Worm (Caenorhabditis elegans) whole organism, L2 larva: ENCODE data around the gene C04E7.1.

Experiments
- C34F6.9 ChIP-seq: fragments of 150-350 bp; optimal IDR thresholded peaks from 2 replicates; lab custom pipeline; 2014; ENCODE audit warnings: missing biosample characterization, missing genetic modification characterization
- F13H6.1 ChIP-seq: sonication (generic microtip); optimal IDR thresholded peaks from 2 replicates; lab custom pipeline; 2016; ENCODE audit warnings: missing genetic modification characterization, missing compliant biosample characterization
- R02D3.7 ChIP-seq: fragments of 150-350 bp; optimal IDR thresholded peaks from 2 replicates; lab custom pipeline; 2014; ENCODE audit warnings: missing biosample characterization, missing genetic modification characterization
- Y55F3AM.14 ChIP-seq: fragments of 200-800 bp; sonication (Bioruptor generic); optimal IDR thresholded peaks from 2 replicates; lab custom pipeline; 2018; ENCODE audit warnings: mild to moderate bottlenecking, missing genetic modification characterization, missing compliant biosample characterization
- ZK546.5 ChIP-seq: sonication (generic microtip); optimal IDR thresholded peaks from 2 replicates; lab custom pipeline; 2017; ENCODE audit warnings: missing biosample characterization, missing genetic modification characterization
- alr-1 ChIP-seq: fragments of 150-350 bp; optimal IDR thresholded peaks from 2 replicates; lab custom pipeline; 2014; ENCODE audit warnings: missing biosample characterization, missing genetic modification characterization
- aly-2 ChIP-seq: fragments of 150-350 bp; optimal IDR thresholded peaks from 2 replicates; lab custom pipeline; 2014; ENCODE audit warnings: missing biosample characterization, missing genetic modification characterization
- ama-1 ChIP-seq: fragments of 150-350 bp; optimal IDR thresholded peaks from 2 replicates; lab custom pipeline; 2018; ENCODE audit warnings: inconsistent platforms
- blmp-1 ChIP-seq: sonication (generic microtip); optimal IDR thresholded peaks from 2 replicates; lab custom pipeline; 2017; ENCODE audit warnings: missing genetic modification characterization, mild to moderate bottlenecking, missing compliant biosample characterization, antibody characterized with exemption, moderate library complexity; ENCODE audit not compliant: insufficient read depth
- ceh-16 ChIP-seq: fragments of 150-350 bp; optimal IDR thresholded peaks from 2 replicates; lab custom pipeline; 2014; ENCODE audit warnings: missing biosample characterization, missing genetic modification characterization
- ceh-82 ChIP-seq: fragments of 150-350 bp; optimal IDR thresholded peaks from 2 replicates; lab custom pipeline; 2014; ENCODE audit warnings: missing biosample characterization, missing genetic modification characterization
- crh-2 ChIP-seq: sonication (generic microtip); optimal IDR thresholded peaks from 2 replicates; lab custom pipeline; 2017; ENCODE audit warnings: missing biosample characterization, missing genetic modification characterization
- dmd-4 ChIP-seq: sonication (generic microtip); optimal IDR thresholded peaks from 2 replicates; lab custom pipeline; 2017; ENCODE audit warnings: missing biosample characterization, missing genetic modification characterization
- egl-27 ChIP-seq: sonication (generic microtip); optimal IDR thresholded peaks from 3 replicates; lab custom pipeline; 2017; ENCODE audit warnings: missing biosample characterization, missing genetic modification reagents, missing genetic modification characterization
- elt-1 ChIP-seq: fragments of 150-350 bp; optimal IDR thresholded peaks from 2 replicates; lab custom pipeline; 2014; ENCODE audit warnings: missing biosample characterization, missing genetic modification characterization
- elt-3 ChIP-seq: sonication (generic microtip); optimal IDR thresholded peaks from 2 replicates; lab custom pipeline; 2017; ENCODE audit warnings: missing biosample characterization, missing genetic modification characterization
- fos-1 ChIP-seq: fragments of 150-350 bp; optimal IDR thresholded peaks from 2 replicates; lab custom pipeline; 2014; ENCODE audit warnings: missing biosample characterization, missing genetic modification characterization
- gmeb-1 ChIP-seq: fragments of 150-350 bp; optimal IDR thresholded peaks from 2 replicates; lab custom pipeline; 2014; ENCODE audit warnings: missing biosample characterization, missing genetic modification characterization
- lin-11 ChIP-seq: fragments of 150-350 bp; sonication (generic microtip); optimal IDR thresholded peaks from 2 replicates; lab custom pipeline; 2014; ENCODE audit warnings: missing biosample characterization, missing genetic modification characterization, inconsistent platforms, mixed read lengths
- lin-13 ChIP-seq: fragments of 150-350 bp; optimal IDR thresholded peaks from 2 replicates; lab custom pipeline; 2014; ENCODE audit warnings: missing biosample characterization, missing genetic modification reagents, missing genetic modification characterization
- lin-39 ChIP-seq: fragments of 150-350 bp; optimal IDR thresholded peaks from 2 replicates; lab custom pipeline; 2014; ENCODE audit warnings: missing biosample characterization, missing genetic modification reagents, missing genetic modification characterization
- lsy-2 ChIP-seq, 2 experiments: fragments of 150-350 bp in 1 of 2; sonication (generic microtip) in 1 of 2; optimal IDR thresholded peaks; 2 replicates each; lab custom pipeline; 2014 to 2017; ENCODE audit warnings: missing biosample characterization in 2 of 2, missing genetic modification characterization in 2 of 2
- mab-5 ChIP-seq: fragments of 150-350 bp; optimal IDR thresholded peaks from 2 replicates; lab custom pipeline; 2014; ENCODE audit warnings: missing biosample characterization, missing genetic modification characterization
- mbf-1 ChIP-seq: sonication (generic microtip); optimal IDR thresholded peaks from 2 replicates; lab custom pipeline; 2017; ENCODE audit warnings: missing biosample characterization, missing genetic modification characterization
- mdl-1 ChIP-seq, 2 experiments: fragments of 150-350 bp in 1 of 2; sonication (generic microtip) in 1 of 2; optimal IDR thresholded peaks; 2 replicates each; lab custom pipeline; 2017; ENCODE audit warnings: missing biosample characterization in 2 of 2, missing genetic modification characterization in 2 of 2
- nhr-10 ChIP-seq: sonication (generic microtip); optimal IDR thresholded peaks from 2 replicates; lab custom pipeline; 2017; ENCODE audit warnings: missing biosample characterization, missing genetic modification characterization
- nhr-11 ChIP-seq: fragments of 150-350 bp; optimal IDR thresholded peaks from 2 replicates; lab custom pipeline; 2014; ENCODE audit warnings: missing biosample characterization, missing genetic modification characterization
- nhr-12 ChIP-seq: fragments of 150-350 bp; optimal IDR thresholded peaks from 2 replicates; lab custom pipeline; 2014; ENCODE audit warnings: missing biosample characterization, missing genetic modification characterization
- nhr-129 ChIP-seq: fragments of 150-350 bp; optimal IDR thresholded peaks from 2 replicates; lab custom pipeline; 2014; ENCODE audit warnings: missing biosample characterization, missing genetic modification characterization
- nhr-21 ChIP-seq: fragments of 150-350 bp; optimal IDR thresholded peaks from 2 replicates; lab custom pipeline; 2014; ENCODE audit warnings: missing biosample characterization, missing genetic modification characterization
- nhr-23 ChIP-seq: fragments of 150-350 bp; optimal IDR thresholded peaks from 2 replicates; lab custom pipeline; 2014; ENCODE audit warnings: missing biosample characterization, missing genetic modification reagents, missing genetic modification characterization
- nhr-237 ChIP-seq: fragments of 150-350 bp; optimal IDR thresholded peaks from 2 replicates; lab custom pipeline; 2014; ENCODE audit warnings: missing biosample characterization, missing genetic modification characterization
- nhr-25 ChIP-seq: fragments of 150-350 bp; sonication (generic microtip); optimal IDR thresholded peaks from 3 replicates; lab custom pipeline; 2014; ENCODE audit warnings: missing biosample characterization, missing genetic modification characterization
- nhr-6 ChIP-seq: fragments of 150-350 bp; optimal IDR thresholded peaks from 2 replicates; lab custom pipeline; 2014; ENCODE audit warnings: missing biosample characterization, missing genetic modification characterization
- nhr-77 ChIP-seq: fragments of 150-350 bp; optimal IDR thresholded peaks from 2 replicates; lab custom pipeline; 2014; ENCODE audit warnings: missing biosample characterization, missing genetic modification characterization
- peb-1 ChIP-seq: fragments of 150-350 bp; optimal IDR thresholded peaks from 2 replicates; lab custom pipeline; 2014; ENCODE audit warnings: missing biosample characterization, missing genetic modification characterization
- sem-4 ChIP-seq: fragments of 150-350 bp; optimal IDR thresholded peaks from 2 replicates; lab custom pipeline; 2014; ENCODE audit warnings: missing biosample characterization, missing genetic modification reagents, missing genetic modification characterization
- skn-1 ChIP-seq: sonication (generic microtip); optimal IDR thresholded peaks from 2 replicates; lab custom pipeline; 2017; ENCODE audit warnings: missing biosample characterization, missing genetic modification characterization
- sma-3 ChIP-seq: sonication (generic microtip); optimal IDR thresholded peaks from 2 replicates; lab custom pipeline; 2016; ENCODE audit warnings: missing genetic modification reagents, missing genetic modification characterization, missing compliant biosample characterization
- sma-9 ChIP-seq, 2 experiments: fragments of 150-350 bp in 1 of 2; sonication (generic microtip) in 1 of 2; optimal IDR thresholded peaks; 2 replicates each; lab custom pipeline; 2014 to 2016; ENCODE audit warnings: missing genetic modification characterization in 2 of 2, mild to moderate bottlenecking in 1 of 2, missing biosample characterization in 1 of 2, missing compliant biosample characterization in 1 of 2, missing genetic modification reagents in 1 of 2, moderate library complexity in 1 of 2
- snpc-4 ChIP-seq: fragments of 150-350 bp; optimal IDR thresholded peaks from 2 replicates; lab custom pipeline; 2014; ENCODE audit warnings: missing biosample characterization, missing genetic modification characterization
- unc-39 ChIP-seq: fragments of 150-350 bp; optimal IDR thresholded peaks from 2 replicates; lab custom pipeline; 2014; ENCODE audit warnings: missing biosample characterization, missing genetic modification characterization
- unc-55 ChIP-seq: fragments of 150-350 bp; sonication (generic microtip); optimal IDR thresholded peaks from 3 replicates; lab custom pipeline; 2014; ENCODE audit warnings: missing biosample characterization, missing genetic modification reagents, missing genetic modification characterization
- unc-62 ChIP-seq: fragments of 150-350 bp; optimal IDR thresholded peaks from 2 replicates; lab custom pipeline; 2014; ENCODE audit warnings: missing biosample characterization, missing genetic modification reagents, missing genetic modification characterization
- zag-1 ChIP-seq: fragments of 150-350 bp; optimal IDR thresholded peaks from 2 replicates; lab custom pipeline; 2014; ENCODE audit warnings: missing biosample characterization, missing genetic modification characterization
- ztf-1 ChIP-seq: fragments of 200-800 bp; sonication (Bioruptor generic); conservative IDR thresholded peaks from 2 replicates; pipeline ENCODE4 v1.3.6; 2022; ENCODE audit warnings: missing genetic modification characterization, missing compliant biosample characterization
- ztf-11 ChIP-seq: sonication (generic microtip); optimal IDR thresholded peaks from 2 replicates; lab custom pipeline; 2017; ENCODE audit warnings: missing biosample characterization, missing genetic modification characterization
- ztf-4 ChIP-seq: fragments of 150-350 bp; optimal IDR thresholded peaks from 2 replicates; lab custom pipeline; 2014; ENCODE audit warnings: missing biosample characterization, missing genetic modification characterization

The C04E7.1 gene

ce11 chrX:381029-381428 is 23.1 kb downstream of the C04E7.1 start:
- TF ChIP-seq unc-39 (tag; lab: Kevin White, UChicago) (no peak), lin-11 (tag; lab: Kevin White, UChicago) (peak; percentile 11), nhr-129 (tag; lab: Kevin White, UChicago) (peak; percentile 0)

- TF ChIP-seq nhr-12 (tag; lab: Kevin White, UChicago): no peak
- TF ChIP-seq mab-5: no peak
- TF ChIP-seq nhr-23 (tag; lab: Kevin White, UChicago): no peak
- TF ChIP-seq zag-1 (tag; lab: Kevin White, UChicago): no peak
- TF ChIP-seq lsy-2 (tag; optimal IDR thresholded peaks at IDR 0.05; lab: Kevin White, UChicago): peak; percentile 21 to 77
- peak; percentile 55 for TF ChIP-seq F13H6.1 (tag; lab: Kevin White, UChicago)
- TF ChIP-seq dmd-4 (tag; lab: Kevin White, UChicago): no peak
- peak; percentile 84 for TF ChIP-seq fos-1 (tag; lab: Kevin White, UChicago)
- no peak for TF ChIP-seq nhr-11 (tag; lab: Kevin White, UChicago)
- TF ChIP-seq blmp-1 (tag; lab: Kevin White, UChicago): no peak
- TF ChIP-seq peb-1: no peak
- TF ChIP-seq nhr-129 (tag; lab: Kevin White, UChicago): peak; percentile 58
- no peak for TF ChIP-seq aly-2 (tag; lab: Kevin White, UChicago)
- peak; percentile 59 for TF ChIP-seq lin-11 (tag; lab: Kevin White, UChicago)
- TF ChIP-seq mbf-1 (tag; lab: Kevin White, UChicago): no peak
- TF ChIP-seq ceh-82 (tag; lab: Kevin White, UChicago): no peak
- no peak for TF ChIP-seq unc-39 (tag; lab: Kevin White, UChicago)
- no peak for TF ChIP-seq ztf-11 (tag; lab: Kevin White, UChicago)
- no peak for TF ChIP-seq lin-39 (tag; lab: Kevin White, UChicago)
- TF ChIP-seq ama-1: no peak
- no peak for TF ChIP-seq skn-1 (tag; lab: Kevin White, UChicago)
- peak; percentile 6 for TF ChIP-seq ceh-16
- no peak for TF ChIP-seq unc-62 (GFP tag; lab: Kevin White, UChicago)
- peak; percentile 18 for TF ChIP-seq snpc-4 (tag; lab: Kevin White, UChicago)
- no peak for TF ChIP-seq elt-3 (tag; lab: Kevin White, UChicago)
- no peak for TF ChIP-seq nhr-237 (tag; lab: Kevin White, UChicago)
- no peak for TF ChIP-seq nhr-10 (tag; lab: Kevin White, UChicago)
- no peak for TF ChIP-seq egl-27
- TF ChIP-seq crh-2: peak; percentile 72
- no peak for TF ChIP-seq nhr-6
- no peak for TF ChIP-seq alr-1 (tag; lab: Kevin White, UChicago)
- no peak for TF ChIP-seq Y55F3AM.14 (GFP tag; lab: Kevin White, UChicago)
- no peak for TF ChIP-seq mdl-1 (tag; optimal IDR thresholded peaks at IDR 0.05; lab: Kevin White, UChicago)
- no peak for TF ChIP-seq ZK546.5 (tag; lab: Kevin White, UChicago)
- no peak for TF ChIP-seq ztf-4 (tag; lab: Kevin White, UChicago)
- TF ChIP-seq elt-1 (tag; lab: Kevin White, UChicago): no peak
- TF ChIP-seq nhr-25 (tag; lab: Kevin White, UChicago): peak; percentile 64
- TF ChIP-seq gmeb-1 (tag; lab: Kevin White, UChicago): peak; percentile 74
- TF ChIP-seq lin-13 (GFP tag; lab: Kevin White, UChicago): peak; percentile 67
- TF ChIP-seq unc-55: peak; percentile 61
- TF ChIP-seq sem-4: no peak
- TF ChIP-seq nhr-77 (tag; lab: Kevin White, UChicago): no peak
- TF ChIP-seq sma-9 (GFP tag; optimal IDR thresholded peaks at IDR 0.05; lab: Kevin White, UChicago): no peak
- TF ChIP-seq sma-9 (tag; optimal IDR thresholded peaks at IDR 0.05; lab: Kevin White, UChicago): no peak
- TF ChIP-seq sma-3: peak; percentile 72
- TF ChIP-seq R02D3.7 (tag; lab: Kevin White, UChicago): no peak
- TF ChIP-seq C34F6.9 (tag; lab: Kevin White, UChicago): peak; percentile 80
- TF ChIP-seq ztf-1 (GFP tag; lab: Robert Waterston, UW): no peak
- peak; percentile 56 for TF ChIP-seq nhr-21 (tag; lab: Kevin White, UChicago)
- TF ChIP-seq, all 48 proteins: peak for 15
These were observed 24.8 kb downstream of the C04E7.1 start, which contains the start of gene ife-2 for ce11 chrX:382692-383091. Gene ife-2 (minus strand): TSS chrX:382709.
